Worm (Caenorhabditis elegans) whole organism, L1 larva: ENCODE data around the gene gst-1.

Experiments used
- aha-1 ChIP-seq: fragments of 150-350 bp; optimal IDR thresholded peaks from 2 replicates; lab custom pipeline; 2014; ENCODE audit warnings: missing biosample characterization, missing genetic modification characterization
- elt-2 ChIP-seq: sonication (generic microtip); optimal IDR thresholded peaks from 2 replicates; lab custom pipeline; 2016; ENCODE audit warnings: missing genetic modification characterization, mild to moderate bottlenecking, inconsistent platforms, missing compliant biosample characterization, missing genetic modification reagents
- nhr-12 ChIP-seq: sonication (generic microtip); optimal IDR thresholded peaks from 2 replicates; lab custom pipeline; 2017; ENCODE audit warnings: missing biosample characterization, missing genetic modification characterization
- ztf-11 ChIP-seq, 2 experiments: sonication (generic microtip); optimal IDR thresholded peaks; 2 replicates each; lab custom pipeline; 2016 to 2017; ENCODE audit warnings: missing genetic modification characterization in 2 of 2, missing biosample characterization in 1 of 2, missing compliant biosample characterization in 1 of 2

ce11 chrIII:9103643-9104042 lies 44.5 kb downstream of the gst-1 start, which contains the start of gene dos-1:
- TF ChIP-seq nhr-12 (tag; lab: Kevin White, UChicago) (no peak), aha-1 (tag; lab: Kevin White, UChicago) (no peak), ztf-11 (tag; optimal IDR thresholded peaks at IDR 0.05; lab: Kevin White, UChicago) (no peak), elt-2 (tag; lab: Kevin White, UChicago) (no peak)
